Worm (Caenorhabditis elegans): Measurements from ENCODE around the gene K08B4.7.

- TF ChIP-seq alr-1 (tag; optimal IDR thresholded peaks at IDR 0.05) (no peak), ceh-16 (tag; optimal IDR thresholded peaks at IDR 0.05) (no peak), R02D3.7 (tag; optimal IDR thresholded peaks at IDR 0.05) (no peak), elt-3 (tag; optimal IDR thresholded peaks at IDR 0.05) (no peak), blmp-1 (tag; optimal IDR thresholded peaks at IDR 0.05; ENCODE audit: insufficient read depth) (peak; percentile 95), unc-39 (tag; optimal IDR thresholded peaks at IDR 0.05) (no peak), zag-1 (tag; optimal IDR thresholded peaks at IDR 0.05) (peak; percentile 80), nhr-129 (tag; optimal IDR thresholded peaks at IDR 0.05) (peak; percentile 92), crh-2 (tag; optimal IDR thresholded peaks at IDR 0.05) (peak; percentile 72), ZK546.5 (tag; optimal IDR thresholded peaks at IDR 0.05) (no peak), nhr-6 (tag; optimal IDR thresholded peaks at IDR 0.05) (peak; percentile 70), nhr-23 (tag; optimal IDR thresholded peaks at IDR 0.05) (no peak)
Observed at ce11 chrIV:6097040-6097928, 5.1 kb upstream of the K08B4.7 start.

All from whole organism, L2 larva.